Worm (Caenorhabditis elegans): ENCODE measurements around the gene scrm-5.
"Not testable (repeated sequence)": the region's sequence is repeated elsewhere in the genome, so short reads cannot be mapped to it uniquely, and the experiment has no call there.

scrm-5 gene

DNA sequence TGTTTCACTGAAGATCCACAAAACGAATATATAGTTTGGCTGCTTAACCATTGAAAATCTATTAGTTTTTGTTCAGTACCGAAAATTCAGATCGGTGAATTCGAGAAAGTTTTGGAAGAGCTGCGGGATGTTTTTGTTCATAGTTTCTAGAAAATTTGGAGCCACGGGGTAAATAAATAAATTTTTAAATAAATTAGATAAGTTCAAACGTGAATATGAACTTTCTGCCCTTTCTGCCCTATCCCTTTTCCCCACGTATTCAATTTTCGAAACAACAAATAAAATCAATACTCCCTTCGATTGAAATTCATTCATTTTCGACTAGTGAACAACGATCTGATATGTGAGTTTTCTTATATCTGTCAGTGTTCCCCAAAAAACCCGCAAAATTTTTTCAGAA lies at the start of gene scrm-5:
scrm-5 (plus strand) TSS at position 301 of the 400 bp plus-strand sequence.
- TF ChIP-seq dao-5 (tag; optimal IDR thresholded peaks at IDR 0.05) (no peak), W03F9.2 (tag; optimal IDR thresholded peaks at IDR 0.05) (no peak)

DNA sequence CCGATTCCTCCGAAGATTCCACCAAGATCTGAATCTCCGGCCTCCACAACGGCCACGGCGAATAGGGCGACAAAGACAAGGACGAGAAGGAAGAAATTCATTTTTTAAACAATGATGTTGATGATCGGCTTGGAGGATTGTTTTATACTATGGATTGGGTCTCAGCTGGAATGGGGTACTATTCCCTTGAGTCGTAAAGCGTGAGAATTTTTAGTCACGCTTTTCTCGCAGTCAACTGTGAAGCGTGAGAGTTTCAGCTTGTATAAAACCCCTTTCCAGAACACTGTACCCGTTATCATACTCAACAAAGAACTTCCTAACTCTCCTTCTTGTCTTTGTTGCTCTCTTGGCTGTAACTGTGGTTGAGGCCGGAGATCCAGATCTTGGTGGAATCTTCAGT lies 47.7 kb upstream of the scrm-5 start, which contains the start of gene F49F1.15:
F49F1.15 (minus strand) TSS at position 101 of the 400 bp plus-strand sequence.
- TF ChIP-seq dao-5 (tag; optimal IDR thresholded peaks at IDR 0.05) (no peak), W03F9.2 (tag; optimal IDR thresholded peaks at IDR 0.05) (no peak), him-1 (tag; optimal IDR thresholded peaks at IDR 0.05) (no peak)

DNA sequence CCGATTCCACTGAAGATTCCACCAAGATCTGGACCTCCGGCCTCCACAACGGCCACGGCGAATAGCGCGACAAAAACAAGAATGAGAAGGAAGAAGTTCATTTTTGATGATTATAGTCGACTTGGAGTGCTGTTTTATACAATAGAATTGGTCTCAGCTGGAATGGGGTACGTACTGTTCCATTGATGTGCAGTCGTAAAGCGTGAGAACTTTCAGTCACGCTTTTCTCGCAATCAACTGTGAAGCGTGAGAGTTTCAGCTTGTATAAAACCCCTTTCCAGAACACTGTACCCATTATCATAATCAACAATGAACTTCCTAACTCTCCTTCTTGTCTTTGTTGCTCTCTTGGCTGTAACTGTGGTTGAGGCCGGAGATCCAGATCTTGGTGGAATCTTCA lies 46.6 kb upstream of the scrm-5 start, which contains the start of the genes F49F1.4 and F49F1.2:
F49F1.4 (minus strand) TSS at position 101 of the 400 bp plus-strand sequence.
F49F1.2 (plus strand) TSS at position 310 of the 400 bp plus-strand sequence.
- no peak for TF ChIP-seq him-1 (tag; optimal IDR thresholded peaks at IDR 0.05)

- TF ChIP-seq W03F9.2 (tag; optimal IDR thresholded peaks at IDR 0.05) (no peak), dao-5 (tag; optimal IDR thresholded peaks at IDR 0.05) (no peak), him-1 (tag; optimal IDR thresholded peaks at IDR 0.05) (no peak)
Measured at ce11 chrIV:4117432-4117831, 44.8 kb upstream of the scrm-5 start, which contains the start of gene drd-50. TSS of gene drd-50 (plus strand) at chrIV:4117732.

DNA sequence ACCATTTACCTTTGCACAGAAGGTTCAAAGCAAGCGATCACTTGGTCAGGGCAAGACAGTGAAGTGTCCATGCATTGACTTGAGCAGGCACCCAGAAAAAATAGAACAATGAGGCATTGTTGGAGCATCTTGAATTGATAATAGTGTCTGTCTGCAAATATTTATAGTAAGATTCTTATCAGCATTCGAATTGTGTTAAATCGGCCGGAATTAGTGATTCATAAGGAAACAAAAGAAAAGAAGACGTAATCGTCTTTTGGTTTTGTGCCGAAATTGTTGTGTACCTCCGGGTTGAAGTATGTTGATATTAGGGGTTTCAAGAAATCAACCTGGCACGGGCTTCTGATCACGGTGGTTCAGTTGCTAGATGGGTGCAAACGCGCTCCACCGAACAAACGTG lies 42.0 kb upstream of the scrm-5 start, which contains the start of gene F49F1.5:
F49F1.5 (minus strand) TSS at position 153 of the 400 bp plus-strand sequence.
- TF ChIP-seq dao-5 (tag; optimal IDR thresholded peaks at IDR 0.05) (no peak), W03F9.2 (tag; optimal IDR thresholded peaks at IDR 0.05) (no peak), him-1 (tag; optimal IDR thresholded peaks at IDR 0.05) (no peak)

DNA sequence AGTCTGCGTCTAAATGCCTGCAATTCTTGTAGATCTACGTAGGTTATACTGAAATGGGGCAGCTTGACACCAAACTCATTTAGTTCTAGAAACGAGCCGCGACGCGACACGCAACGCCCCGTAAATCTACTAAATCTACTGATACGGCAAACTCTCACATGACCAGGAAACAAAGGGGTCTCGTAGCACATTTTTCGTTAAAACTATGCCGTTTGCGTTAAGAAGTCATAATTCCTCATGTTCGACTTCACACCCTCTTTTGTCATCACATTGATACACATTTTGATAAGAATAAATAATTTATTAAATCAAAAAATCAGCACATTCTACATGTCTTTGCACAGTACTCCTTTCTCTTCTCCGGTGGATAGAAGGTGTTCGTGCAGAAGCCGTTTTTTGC lies 41.2 kb upstream of the scrm-5 start:
- TF ChIP-seq W03F9.2 (tag; optimal IDR thresholded peaks at IDR 0.05) = no peak
- no peak for TF ChIP-seq dao-5 (tag; optimal IDR thresholded peaks at IDR 0.05)
- no peak for TF ChIP-seq him-1 (tag; optimal IDR thresholded peaks at IDR 0.05)

DNA sequence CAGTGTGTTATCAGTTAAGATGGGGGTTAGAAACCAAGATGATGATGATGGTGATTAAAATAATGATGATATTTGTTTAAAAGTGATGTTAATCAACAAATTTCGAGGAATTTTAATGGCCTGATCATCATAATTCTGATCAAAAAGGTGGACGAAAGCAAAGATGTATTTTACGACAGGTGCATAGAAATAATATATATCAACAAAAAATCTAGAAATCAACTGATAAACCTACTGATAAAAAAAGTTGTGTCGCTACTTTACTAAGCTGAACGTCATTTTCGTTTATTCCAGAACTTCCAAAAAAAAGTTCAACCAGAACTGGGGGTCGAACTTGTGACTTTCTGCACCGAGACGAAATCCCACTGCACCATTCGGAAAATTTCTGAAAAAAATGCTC lies 39.1 kb upstream of the scrm-5 start, which contains the start of gene mul-1:
mul-1 (minus strand) TSS at position 84 of the 400 bp plus-strand sequence.
- TF ChIP-seq dao-5 (tag; optimal IDR thresholded peaks at IDR 0.05) = no peak
- no peak for TF ChIP-seq him-1 (tag; optimal IDR thresholded peaks at IDR 0.05)
- no peak for TF ChIP-seq W03F9.2 (tag; optimal IDR thresholded peaks at IDR 0.05)

DNA sequence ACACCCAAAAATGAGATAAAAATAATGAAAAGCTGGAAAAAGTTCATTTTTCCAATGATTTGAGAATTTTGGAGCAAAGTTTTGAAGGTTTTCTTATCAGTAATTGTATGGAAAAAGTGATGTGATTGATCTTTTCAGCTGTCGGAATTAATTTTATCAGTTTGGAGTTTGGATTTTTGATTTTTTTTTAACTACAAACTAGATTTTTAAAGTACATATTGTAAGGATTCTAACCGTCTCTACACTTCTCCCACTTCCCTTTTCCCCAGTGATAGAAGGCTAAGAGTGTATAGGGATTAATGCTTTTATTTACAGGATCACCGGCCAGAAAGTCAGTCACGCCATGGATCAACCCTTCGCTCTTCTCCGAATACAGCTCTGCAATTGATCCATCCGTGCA lies 36.6 kb upstream of the scrm-5 start, which contains the start of gene F49F1.7:
F49F1.7 (minus strand) TSS at position 101 of the 400 bp plus-strand sequence.
- not testable (repeated sequence) for TF ChIP-seq dao-5, W03F9.2, him-1 (tag; optimal IDR thresholded peaks at IDR 0.05)

DNA sequence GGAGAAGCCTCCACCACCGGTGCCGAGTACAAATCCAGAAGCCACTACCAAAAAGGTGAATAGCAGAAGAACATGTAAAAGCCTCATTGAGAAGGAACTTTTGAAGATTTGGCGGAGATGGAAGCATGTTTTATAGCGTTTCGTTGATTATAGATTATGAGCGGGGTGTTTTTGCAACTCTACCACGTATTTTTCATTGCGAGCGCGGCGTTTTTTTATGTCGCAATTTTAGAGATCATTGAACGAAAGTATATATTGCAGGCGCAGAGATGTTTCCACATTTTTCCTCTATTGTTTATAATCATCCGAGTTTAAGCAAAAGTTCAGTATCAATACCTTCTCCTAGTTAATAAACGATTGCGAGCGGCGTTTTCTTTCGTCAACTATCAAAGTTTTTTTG lies 26.5 kb upstream of the scrm-5 start, which contains the start of gene F49F1.17:
F49F1.17 (minus strand) TSS at position 101 of the 400 bp plus-strand sequence.
- TF ChIP-seq dao-5 (tag; optimal IDR thresholded peaks at IDR 0.05) = no peak
- TF ChIP-seq him-1 (tag; optimal IDR thresholded peaks at IDR 0.05) = no peak
- TF ChIP-seq W03F9.2 (tag; optimal IDR thresholded peaks at IDR 0.05) = no peak

ce11 chrIV:4137472-4137871 lies 24.7 kb upstream of the scrm-5 start, which contains the start of gene F49F1.9:
TSS of gene F49F1.9 (minus strand) at chrIV:4137572.
- no peak for TF ChIP-seq him-1 (tag; optimal IDR thresholded peaks at IDR 0.05)
- TF ChIP-seq W03F9.2 (tag; optimal IDR thresholded peaks at IDR 0.05) = no peak
- TF ChIP-seq dao-5 (tag; optimal IDR thresholded peaks at IDR 0.05) = no peak

DNA sequence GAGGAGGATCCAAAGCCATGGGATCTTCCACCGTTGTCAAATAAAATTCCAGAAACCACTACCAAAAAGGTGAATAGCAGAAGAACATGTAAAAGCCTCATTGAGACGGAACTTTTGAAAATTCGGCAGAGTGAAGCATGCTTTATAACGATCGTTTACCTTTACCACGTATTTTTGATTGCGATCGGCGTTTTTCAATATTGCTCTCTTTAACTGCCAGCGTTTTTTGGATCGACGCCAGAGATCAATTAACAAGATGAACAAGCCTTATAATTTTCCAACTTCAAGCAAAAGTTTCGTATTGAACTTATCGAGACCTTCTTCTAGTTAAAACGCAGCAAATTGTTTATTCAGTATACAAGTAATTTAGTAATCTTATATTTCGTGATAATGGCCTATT lies 23.2 kb upstream of the scrm-5 start, which contains the start of gene F49F1.10:
F49F1.10 (minus strand) TSS at position 101 of the 400 bp plus-strand sequence.
- TF ChIP-seq dao-5 (tag; optimal IDR thresholded peaks at IDR 0.05) (no peak), him-1 (tag; optimal IDR thresholded peaks at IDR 0.05) (no peak), W03F9.2 (tag; optimal IDR thresholded peaks at IDR 0.05) (no peak)

DNA sequence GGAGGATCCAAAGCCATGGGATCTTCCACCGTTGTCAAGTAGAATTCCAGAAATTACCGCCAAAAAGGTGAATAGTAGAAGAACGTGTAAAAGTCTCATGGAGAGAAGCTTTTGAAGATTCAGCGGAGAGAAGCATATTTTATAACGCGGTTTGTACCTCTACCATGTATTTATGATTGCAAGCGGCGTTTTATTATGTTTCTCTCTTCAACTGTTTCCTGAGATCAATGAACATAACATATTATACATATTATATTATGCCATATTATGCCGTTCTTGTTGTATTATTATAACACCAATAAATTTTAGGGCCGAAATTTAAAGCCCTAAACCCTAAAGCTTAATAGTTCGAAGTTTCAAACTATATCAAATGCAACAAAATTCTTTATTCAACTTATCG lies 22.0 kb upstream of the scrm-5 start, which contains the start of gene F49F1.18:
F49F1.18 (minus strand) TSS at position 101 of the 400 bp plus-strand sequence.
- no peak for TF ChIP-seq W03F9.2 (tag; optimal IDR thresholded peaks at IDR 0.05)
- no peak for TF ChIP-seq dao-5 (tag; optimal IDR thresholded peaks at IDR 0.05)
- no peak for TF ChIP-seq him-1 (tag; optimal IDR thresholded peaks at IDR 0.05)

DNA sequence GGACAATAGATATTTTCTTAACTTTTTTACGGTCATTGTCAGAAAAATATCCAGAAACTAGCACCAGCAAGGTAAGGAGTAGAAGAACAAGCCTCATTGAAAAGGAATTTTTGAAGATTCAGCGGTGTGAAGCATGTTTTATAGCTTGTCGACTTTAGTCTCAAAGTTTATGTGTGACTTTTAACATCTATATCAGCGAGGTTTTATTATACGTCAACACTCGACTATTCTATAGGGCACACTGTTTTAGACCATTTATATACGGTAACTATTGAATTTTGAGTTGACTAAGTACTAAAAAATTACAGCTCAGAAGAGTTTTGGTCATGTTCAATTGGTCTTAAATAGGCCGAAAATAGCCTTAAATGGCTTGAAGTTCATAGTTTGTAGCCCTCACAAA lies 20.9 kb upstream of the scrm-5 start, which contains the start of gene F49F1.11:
F49F1.11 (minus strand) TSS at position 101 of the 400 bp plus-strand sequence.
- no peak for TF ChIP-seq dao-5 (tag; optimal IDR thresholded peaks at IDR 0.05)
- no peak for TF ChIP-seq him-1 (tag; optimal IDR thresholded peaks at IDR 0.05)
- TF ChIP-seq W03F9.2 (tag; optimal IDR thresholded peaks at IDR 0.05) = no peak

- TF ChIP-seq him-1, dao-5, W03F9.2 (tag; optimal IDR thresholded peaks at IDR 0.05): not testable (repeated sequence)
Measured at ce11 chrIV:4142986-4143385, 19.2 kb upstream of the scrm-5 start, which contains the start of gene F49F1.12. TSS of gene F49F1.12 (minus strand) at chrIV:4143086.
